Worm (Caenorhabditis elegans) whole organism, L4/young adult: ENCODE data around the gene ebp-2.

Experiments
- W03F9.2 ChIP-seq: fragments of 150-350 bp; optimal IDR thresholded peaks from 2 replicates; lab custom pipeline; 2014; ENCODE audit warnings: missing biosample characterization, missing genetic modification characterization
- dao-5 ChIP-seq: sonication (generic microtip); optimal IDR thresholded peaks from 2 replicates; lab custom pipeline; 2016; ENCODE audit warnings: missing genotype, missing genetic modification characterization, moderate library complexity, missing compliant biosample characterization
- him-1 ChIP-seq: sonication (generic microtip); optimal IDR thresholded peaks from 2 replicates; lab custom pipeline; 2016; ENCODE audit warnings: missing genotype, missing genetic modification reagents, missing genetic modification characterization, missing compliant biosample characterization

DNA sequence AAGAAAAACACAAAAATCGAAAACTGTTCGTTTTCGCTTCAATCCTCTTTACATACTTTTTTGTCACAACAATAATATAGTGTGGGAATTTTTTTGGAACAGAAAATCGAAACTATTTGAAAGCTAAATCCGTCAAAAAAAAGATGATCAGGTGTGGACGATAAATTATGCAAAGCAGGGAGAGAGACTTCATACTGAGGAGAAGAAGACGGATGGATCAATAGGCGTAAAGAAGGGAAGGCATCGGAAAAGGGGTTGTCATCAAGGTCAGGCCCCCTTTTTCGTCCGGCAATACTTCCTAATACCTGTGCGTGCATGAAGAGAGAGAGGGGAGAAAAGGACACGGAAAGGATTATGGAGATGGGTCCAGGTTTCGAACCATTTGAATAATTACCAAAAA lies 42.1 kb upstream of the ebp-2 start:
- TF ChIP-seq W03F9.2 (tag; lab: Kevin White, UChicago) (no peak), dao-5 (tag; lab: Kevin White, UChicago) (no peak), him-1 (no peak)
